Worm (Caenorhabditis elegans): ENCODE data around the gene Y51A2A.12.

DNA sequence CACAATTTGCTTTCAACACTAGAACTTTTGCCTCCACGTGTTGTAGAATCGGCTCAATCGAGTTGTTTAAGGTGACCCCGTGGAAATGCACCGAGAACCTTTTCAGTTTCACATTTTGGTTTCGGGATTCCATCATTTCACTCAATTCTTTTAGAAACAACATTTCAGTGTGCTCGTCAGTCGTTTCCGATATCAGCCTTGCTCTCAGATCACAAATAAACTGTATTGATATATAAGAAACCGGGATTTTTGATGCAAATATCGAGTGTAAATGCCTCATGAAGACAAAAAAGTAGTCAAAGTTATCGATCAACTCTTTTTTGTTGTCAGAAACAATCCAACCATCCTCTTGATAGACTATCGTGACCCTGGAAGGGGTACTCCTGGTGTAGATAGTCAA is 26.9 kb upstream of the Y51A2A.12 start:
- TF ChIP-seq ahr-1 (tag; optimal IDR thresholded peaks at IDR 0.05) = no peak
- TF ChIP-seq pha-4 (tag; optimal IDR thresholded peaks at IDR 0.05) = no peak
- no peak for TF ChIP-seq ama-1 (optimal IDR thresholded peaks at IDR 0.05)
- no peak for TF ChIP-seq hlh-6 (tag; optimal IDR thresholded peaks at IDR 0.05)
- no peak for TF ChIP-seq nhr-11 (tag; optimal IDR thresholded peaks at IDR 0.05)
- TF ChIP-seq ceh-9 (tag; optimal IDR thresholded peaks at IDR 0.05) = no peak
- TF ChIP-seq ceh-6 (GFP tag; optimal IDR thresholded peaks at IDR 0.05) = no peak
- TF ChIP-seq tbx-2 (tag; optimal IDR thresholded peaks at IDR 0.05) = no peak
- no peak for TF ChIP-seq F13H6.1 (tag; optimal IDR thresholded peaks at IDR 0.05)
- no peak for TF ChIP-seq Y22D7AL.16 (tag; optimal IDR thresholded peaks at IDR 0.05)
- TF ChIP-seq elt-2 (tag; optimal IDR thresholded peaks at IDR 0.05) = no peak
- no peak for TF ChIP-seq fkh-10 (GFP tag; optimal IDR thresholded peaks at IDR 0.05)
- TF ChIP-seq gmeb-2 (tag; optimal IDR thresholded peaks at IDR 0.05) = no peak
